Worm (Caenorhabditis elegans): ENCODE measurements around the gene Y51A2D.8.

The Y51A2D.8 gene

DNA sequence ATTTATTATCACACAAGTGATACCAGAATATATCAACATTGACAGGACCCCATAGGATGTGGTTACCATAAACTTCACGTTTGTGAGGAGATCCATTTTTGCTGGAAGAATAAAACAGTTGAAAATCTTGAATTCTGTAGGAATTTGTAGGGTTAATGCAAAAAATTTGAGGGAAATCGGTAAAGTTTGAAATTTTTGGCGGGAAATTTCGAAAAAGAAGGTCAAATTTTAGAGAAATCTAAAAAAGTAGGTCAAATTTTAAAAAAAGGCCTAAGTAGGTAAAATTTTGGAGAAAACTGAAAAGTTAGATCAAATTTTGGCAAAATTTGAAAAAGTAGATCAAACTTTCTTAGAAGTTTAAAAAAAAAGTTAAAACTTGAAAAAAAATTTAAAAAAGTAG lies 11.1 kb upstream of the Y51A2D.8 start, which contains the start of gene srg-34:
Gene srg-34 (minus strand): TSS at position 101 of the 400 bp plus-strand sequence.
- TF ChIP-seq tab-1 (GFP tag; IDR thresholded peaks at IDR 0.05) (no peak), cog-1 (tag; optimal IDR thresholded peaks at IDR 0.05) (no peak), ztf-23 (GFP tag; IDR thresholded peaks at IDR 0.05) (no peak), med-1 (GFP tag; optimal IDR thresholded peaks at IDR 0.05; ENCODE audit: insufficient read depth) (no peak), ref-1 (GFP tag; conservative IDR thresholded peaks at IDR 0.05) (no peak), flt-1 (GFP tag; IDR thresholded peaks at IDR 0.05) (no peak), ztf-29 (GFP tag; IDR thresholded peaks at IDR 0.05) (no peak), T22C8.4 (GFP tag; IDR thresholded peaks at IDR 0.05) (no peak), klf-2 (GFP tag; conservative IDR thresholded peaks at IDR 0.05) (no peak)

DNA sequence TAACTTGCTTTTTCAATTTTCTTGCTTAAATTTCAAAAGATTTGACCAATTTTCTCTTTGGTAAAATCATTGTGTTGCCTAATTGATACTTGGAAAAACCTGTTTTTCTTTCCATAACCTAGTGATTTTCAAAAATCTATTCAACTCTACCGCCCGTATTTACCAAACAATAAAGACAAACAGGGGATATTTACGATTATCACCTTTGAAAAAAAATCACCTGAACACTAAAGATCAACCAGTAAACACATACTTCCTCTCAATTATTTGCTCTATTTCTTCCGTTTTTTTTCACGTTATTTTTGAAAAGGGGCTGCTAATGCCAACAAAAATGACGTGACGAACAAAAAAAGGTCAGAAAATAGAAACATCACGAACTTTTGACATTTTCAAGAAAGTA lies 7.3 kb upstream of the Y51A2D.8 start:
- TF ChIP-seq cog-1 (tag; optimal IDR thresholded peaks at IDR 0.05), result no peak
- TF ChIP-seq tab-1 (GFP tag; IDR thresholded peaks at IDR 0.05), result no peak
- no peak for TF ChIP-seq ztf-23 (GFP tag; IDR thresholded peaks at IDR 0.05)
- no peak for TF ChIP-seq med-1 (GFP tag; optimal IDR thresholded peaks at IDR 0.05; ENCODE audit: insufficient read depth)
- TF ChIP-seq ref-1 (GFP tag; conservative IDR thresholded peaks at IDR 0.05), result no peak
- TF ChIP-seq klf-2 (GFP tag; conservative IDR thresholded peaks at IDR 0.05), result no peak
- no peak for TF ChIP-seq flt-1 (GFP tag; IDR thresholded peaks at IDR 0.05)

DNA sequence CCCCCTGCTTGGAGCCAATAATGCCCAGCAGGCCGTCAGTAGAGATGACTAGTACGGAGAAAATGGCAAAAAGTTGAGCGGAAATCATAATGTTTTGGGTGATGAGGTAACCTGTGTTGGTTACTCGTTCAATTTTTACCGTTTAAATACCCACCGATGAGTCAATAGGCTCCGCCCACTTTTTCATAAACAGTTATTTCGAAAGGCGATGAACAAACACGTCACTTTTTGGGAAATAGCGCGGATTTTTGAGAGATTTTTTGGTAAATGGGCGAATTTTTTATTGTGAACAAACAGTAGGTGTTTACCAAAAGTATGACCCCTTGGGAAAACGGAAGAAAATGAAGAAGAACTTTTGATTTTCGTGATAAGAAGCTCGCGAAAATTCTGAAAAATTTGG lies 6.5 kb upstream of the Y51A2D.8 start, which contains the start of gene ttr-26:
Gene ttr-26 (minus strand): TSS at position 101 of the 400 bp plus-strand sequence.
- no peak for TF ChIP-seq cog-1 (tag; optimal IDR thresholded peaks at IDR 0.05)
- no peak for TF ChIP-seq T22C8.4 (GFP tag; IDR thresholded peaks at IDR 0.05)

DNA sequence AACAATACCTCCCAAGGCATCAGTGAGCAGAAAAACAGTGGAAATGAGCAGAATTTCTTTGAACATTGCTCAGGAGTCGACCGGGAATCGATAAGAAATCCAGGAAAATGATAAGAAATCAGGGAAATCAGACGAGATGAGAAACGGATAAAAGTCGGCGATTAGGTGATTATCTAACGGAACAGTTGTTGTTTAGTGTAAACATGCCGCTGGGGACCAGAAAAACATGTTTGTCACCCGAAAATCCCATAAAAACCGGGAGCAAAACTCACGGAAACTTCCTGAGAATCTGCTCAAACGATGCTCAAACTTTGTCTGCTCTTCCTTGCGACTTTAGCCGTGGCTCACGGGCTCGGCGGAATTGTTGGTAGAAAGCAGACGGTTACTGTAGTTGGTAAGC lies 2.8 kb upstream of the Y51A2D.8 start, which contains the start of the genes ttr-24 and ttr-25:
Gene ttr-24 (minus strand): TSS at position 156 of the 400 bp plus-strand sequence.
Gene ttr-25 (plus strand): TSS at position 227 of the 400 bp plus-strand sequence.
- no peak for TF ChIP-seq T22C8.4 (GFP tag; IDR thresholded peaks at IDR 0.05)
- TF ChIP-seq cog-1 (tag; optimal IDR thresholded peaks at IDR 0.05), result no peak
- no peak for TF ChIP-seq klf-2 (GFP tag; conservative IDR thresholded peaks at IDR 0.05)
- no peak for TF ChIP-seq ztf-23 (GFP tag; IDR thresholded peaks at IDR 0.05)
- no peak for TF ChIP-seq med-1 (GFP tag; optimal IDR thresholded peaks at IDR 0.05; ENCODE audit: insufficient read depth)
- no peak for TF ChIP-seq tab-1 (GFP tag; IDR thresholded peaks at IDR 0.05)
- TF ChIP-seq flt-1 (GFP tag; IDR thresholded peaks at IDR 0.05), result no peak
- TF ChIP-seq ref-1 (GFP tag; conservative IDR thresholded peaks at IDR 0.05), result no peak
- TF ChIP-seq ztf-29 (GFP tag; IDR thresholded peaks at IDR 0.05), result no peak

DNA sequence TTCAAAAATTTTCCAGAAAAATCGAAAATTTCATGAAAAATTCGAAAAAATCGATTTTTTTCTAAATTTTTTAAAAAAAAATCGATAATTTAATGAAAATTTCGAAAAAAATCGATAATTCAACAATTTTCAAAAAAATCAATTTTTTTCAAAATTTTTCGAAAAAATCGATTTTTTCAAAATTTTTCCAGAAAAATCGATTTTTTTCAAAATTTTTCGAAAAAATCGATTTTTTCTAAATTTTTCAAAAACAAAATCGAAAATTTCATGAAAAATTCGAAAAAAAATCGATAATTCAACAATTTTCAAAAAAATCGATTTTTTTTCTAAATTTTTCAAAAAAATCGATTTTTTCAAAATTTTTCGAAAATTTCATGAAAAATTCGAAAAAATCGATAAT lies 6.9 kb downstream of the Y51A2D.8 start:
- TF ChIP-seq T22C8.4 (GFP tag; IDR thresholded peaks at IDR 0.05), result peak; percentile 95

DNA sequence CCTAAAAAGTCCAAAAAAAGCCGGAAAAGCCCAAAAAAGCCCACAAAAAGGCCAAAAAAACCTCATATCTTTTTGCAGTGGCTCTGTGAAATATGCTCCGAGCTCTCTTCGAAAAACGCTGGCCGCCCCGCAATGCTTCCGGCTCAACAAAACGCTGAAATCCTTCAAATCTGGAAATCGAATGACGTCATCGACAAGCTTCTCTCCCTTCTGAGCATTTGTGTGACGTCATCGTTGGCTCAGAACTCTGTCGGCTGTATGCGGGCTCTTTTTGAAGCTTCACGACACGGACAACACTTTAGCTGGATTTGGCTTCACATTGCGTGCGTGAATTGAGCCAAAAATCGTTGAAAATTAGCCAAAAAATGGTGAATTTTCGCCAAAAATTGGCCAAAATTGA lies 17.6 kb downstream of the Y51A2D.8 start:
- TF ChIP-seq ref-1 (GFP tag; conservative IDR thresholded peaks at IDR 0.05) (no peak), med-1 (GFP tag; optimal IDR thresholded peaks at IDR 0.05; ENCODE audit: insufficient read depth) (no peak), klf-2 (GFP tag; conservative IDR thresholded peaks at IDR 0.05) (no peak), flt-1 (GFP tag; IDR thresholded peaks at IDR 0.05) (no peak), ztf-29 (GFP tag; IDR thresholded peaks at IDR 0.05) (no peak), ztf-23 (GFP tag; IDR thresholded peaks at IDR 0.05) (no peak), cog-1 (tag; optimal IDR thresholded peaks at IDR 0.05) (no peak)

DNA sequence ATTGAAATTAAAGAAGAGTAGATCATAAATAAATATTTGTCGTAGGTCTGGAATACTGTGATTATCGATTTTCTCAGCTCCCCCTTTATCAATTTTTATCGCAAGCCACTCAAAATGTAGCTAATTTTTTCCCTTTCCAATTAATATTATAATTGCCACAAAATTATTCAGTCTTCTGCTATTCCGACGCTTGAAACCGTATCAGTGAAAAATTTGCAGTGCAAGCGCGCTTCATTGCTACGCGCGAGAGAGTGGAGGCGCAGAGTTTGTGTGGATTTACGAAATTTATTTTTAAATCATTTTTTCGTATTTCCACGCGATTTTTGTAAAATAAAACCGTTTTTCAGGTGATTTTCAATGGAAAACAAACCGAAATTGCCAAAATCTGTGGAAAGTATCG lies 20.0 kb downstream of the Y51A2D.8 start, which contains the start of gene ints-5:
Gene ints-5 (plus strand): TSS at position 348 of the 400 bp plus-strand sequence.
- TF ChIP-seq cog-1 (tag; optimal IDR thresholded peaks at IDR 0.05), result no peak

DNA sequence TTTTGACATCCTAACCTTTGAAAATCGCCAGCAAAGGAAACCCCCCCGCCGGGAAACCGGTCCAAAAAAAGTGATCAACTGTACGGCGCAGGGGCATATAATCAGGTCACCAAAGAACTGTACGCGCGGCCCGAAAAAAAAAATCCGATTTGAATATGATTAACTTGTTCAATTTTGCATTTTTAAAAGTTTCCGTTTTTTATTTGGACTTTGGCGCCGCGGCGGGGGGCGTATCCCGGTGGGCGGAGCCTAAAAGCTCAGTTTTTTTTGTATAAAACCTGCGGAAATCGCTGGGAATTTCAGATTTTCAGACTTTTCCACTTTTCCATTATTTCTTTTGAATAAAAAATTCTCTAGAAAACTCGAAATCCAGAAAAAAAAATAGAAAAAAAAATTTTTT lies 29.2 kb downstream of the Y51A2D.8 start, which contains the start of gene hmit-1.2:
Gene hmit-1.2 (plus strand): TSS at position 301 of the 400 bp plus-strand sequence.
- TF ChIP-seq flt-1 (GFP tag; IDR thresholded peaks at IDR 0.05) (no peak), cog-1 (tag; optimal IDR thresholded peaks at IDR 0.05) (no peak), T22C8.4 (GFP tag; IDR thresholded peaks at IDR 0.05) (no peak), klf-2 (GFP tag; conservative IDR thresholded peaks at IDR 0.05) (no peak), ztf-29 (GFP tag; IDR thresholded peaks at IDR 0.05) (no peak), ref-1 (GFP tag; conservative IDR thresholded peaks at IDR 0.05) (no peak), tab-1 (GFP tag; IDR thresholded peaks at IDR 0.05) (no peak), ztf-23 (GFP tag; IDR thresholded peaks at IDR 0.05) (no peak), med-1 (GFP tag; optimal IDR thresholded peaks at IDR 0.05; ENCODE audit: insufficient read depth) (no peak)

DNA sequence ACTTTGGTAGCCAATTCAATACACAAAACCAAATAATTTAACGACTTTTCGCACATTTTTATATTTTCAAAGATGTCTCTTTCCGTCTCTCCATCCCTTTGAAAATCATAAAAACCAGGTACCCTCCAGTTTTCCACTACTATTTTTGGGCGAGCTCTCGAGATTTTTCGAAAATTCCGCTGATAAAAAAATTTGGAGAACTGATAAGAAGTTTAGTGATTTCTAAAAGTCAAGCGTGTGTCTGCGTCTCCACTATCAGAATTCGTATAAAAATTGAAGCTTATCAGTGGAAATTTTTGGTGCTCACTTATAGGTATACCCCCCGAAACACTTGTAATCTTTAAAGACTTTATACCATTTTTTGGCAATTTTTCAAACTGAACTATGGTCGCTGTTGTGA lies 37.2 kb downstream of the Y51A2D.8 start, which contains the start of gene hmit-1.1:
Gene hmit-1.1 (plus strand): TSS at position 294 of the 400 bp plus-strand sequence.
- no peak for TF ChIP-seq ztf-23 (GFP tag; IDR thresholded peaks at IDR 0.05)

DNA sequence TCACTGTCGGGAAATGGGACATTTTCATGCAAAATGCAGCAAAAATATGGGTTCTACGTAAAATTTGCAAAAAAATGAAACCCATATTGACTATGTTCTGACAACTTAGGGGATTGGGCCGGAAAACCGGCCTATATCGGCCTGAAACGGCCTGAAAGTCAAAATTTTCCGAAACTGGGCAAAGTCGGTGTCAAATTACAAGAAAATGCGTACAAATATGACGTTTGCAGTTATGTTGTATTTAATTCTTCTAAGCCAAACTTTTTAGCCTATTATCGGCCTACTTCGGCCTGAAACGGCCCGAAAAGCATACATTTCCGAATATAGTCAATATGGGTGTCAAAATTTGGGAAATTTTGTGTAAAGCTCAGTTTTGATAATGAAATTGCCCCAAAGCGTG lies 41.8 kb downstream of the Y51A2D.8 start:
- TF ChIP-seq cog-1 (tag; optimal IDR thresholded peaks at IDR 0.05), result no peak
- no peak for TF ChIP-seq med-1 (GFP tag; optimal IDR thresholded peaks at IDR 0.05; ENCODE audit: insufficient read depth)
- no peak for TF ChIP-seq flt-1 (GFP tag; IDR thresholded peaks at IDR 0.05)
- no peak for TF ChIP-seq klf-2 (GFP tag; conservative IDR thresholded peaks at IDR 0.05)
- TF ChIP-seq ztf-23 (GFP tag; IDR thresholded peaks at IDR 0.05), result no peak
- no peak for TF ChIP-seq tab-1 (GFP tag; IDR thresholded peaks at IDR 0.05)
- TF ChIP-seq ztf-29 (GFP tag; IDR thresholded peaks at IDR 0.05), result no peak
- TF ChIP-seq T22C8.4 (GFP tag; IDR thresholded peaks at IDR 0.05), result no peak
- no peak for TF ChIP-seq ref-1 (GFP tag; conservative IDR thresholded peaks at IDR 0.05)

DNA sequence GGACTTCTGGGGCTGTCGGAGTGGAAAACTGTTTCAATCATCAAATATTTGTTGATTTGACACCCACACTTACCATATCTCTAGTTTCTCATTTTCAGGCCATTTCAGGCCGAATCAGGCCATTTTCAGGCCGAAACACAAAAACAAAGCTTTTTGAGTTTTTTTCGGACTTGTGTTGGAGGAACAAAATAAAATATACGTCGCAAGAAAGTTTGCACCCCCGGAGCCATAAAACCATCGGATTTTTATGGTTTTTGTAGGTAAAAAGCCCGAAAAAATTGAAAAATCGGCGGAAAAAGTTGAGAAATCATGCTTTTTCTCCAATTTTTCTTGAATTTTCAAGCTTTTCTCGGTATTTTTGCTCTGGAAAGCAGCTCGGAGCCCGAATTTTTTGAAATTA lies 45.1 kb downstream of the Y51A2D.8 start, which contains the start of gene Y51A2D.1:
Gene Y51A2D.1 (plus strand): TSS at position 301 of the 400 bp plus-strand sequence.
- TF ChIP-seq flt-1 (GFP tag; IDR thresholded peaks at IDR 0.05), result no peak

Measured in whole organism, midembryonic.